Worm (Caenorhabditis elegans) whole organism, mixed stage, embryonic: Measurements from ENCODE around the gene Y32H12A.6.

ENCODE experiments used
- elt-3 ChIP-seq: fragments of 150-350 bp; optimal IDR thresholded peaks from 2 replicates; lab custom pipeline; 2014; ENCODE audit warnings: missing biosample characterization, missing genetic modification characterization
- flh-1 ChIP-seq: fragments of 200-800 bp; sonication (Bioruptor generic); optimal IDR thresholded peaks from 2 replicates; lab custom pipeline; 2018; ENCODE audit warnings: mild to moderate bottlenecking, missing genetic modification characterization, moderate library complexity, missing compliant biosample characterization
- ham-2 ChIP-seq: fragments of 200-800 bp; sonication (Bioruptor generic); optimal IDR thresholded peaks from 2 replicates; lab custom pipeline; 2018; ENCODE audit warnings: mild to moderate bottlenecking, missing genetic modification characterization, missing compliant biosample characterization
- lin-13 ChIP-seq: fragments of 150-350 bp; optimal IDR thresholded peaks from 2 replicates; lab custom pipeline; 2014; ENCODE audit warnings: missing biosample characterization, missing genetic modification characterization
- lin-32 ChIP-seq: fragments of 200-800 bp; sonication (Bioruptor generic); optimal IDR thresholded peaks from 2 replicates; lab custom pipeline; 2018; ENCODE audit warnings: mild to moderate bottlenecking, missing genetic modification characterization, missing compliant biosample characterization
- mab-5 ChIP-seq: fragments of 150-350 bp; optimal IDR thresholded peaks from 2 replicates; lab custom pipeline; 2014; ENCODE audit warnings: missing biosample characterization, missing genetic modification characterization
- mep-1 ChIP-seq: fragments of 150-350 bp; optimal IDR thresholded peaks from 2 replicates; lab custom pipeline; 2017; ENCODE audit warnings: missing biosample characterization, missing genetic modification reagents, missing genetic modification characterization, inconsistent platforms
- nhr-237 ChIP-seq: fragments of 150-350 bp; optimal IDR thresholded peaks from 2 replicates; lab custom pipeline; 2014; ENCODE audit warnings: missing biosample characterization, missing genetic modification characterization
- snpc-4 ChIP-seq: fragments of 150-350 bp; optimal IDR thresholded peaks from 2 replicates; lab custom pipeline; 2014; ENCODE audit warnings: missing biosample characterization, missing genetic modification characterization
- unc-39 ChIP-seq: fragments of 150-350 bp; optimal IDR thresholded peaks from 2 replicates; lab custom pipeline; 2014; ENCODE audit warnings: missing biosample characterization, missing genetic modification characterization
- unc-62 ChIP-seq: fragments of 150-350 bp; optimal IDR thresholded peaks from 2 replicates; lab custom pipeline; 2014; ENCODE audit warnings: missing biosample characterization, missing genetic modification reagents, missing genetic modification characterization
- ztf-11 ChIP-seq: fragments of 150-350 bp; optimal IDR thresholded peaks from 2 replicates; lab custom pipeline; 2014; ENCODE audit warnings: missing biosample characterization, missing genetic modification characterization

ce11 chrIII:5389365-5389764, 7.4 kb upstream of the Y32H12A.6 start:
- TF ChIP-seq elt-3 (tag; lab: Kevin White, UChicago) = no peak
- no peak for TF ChIP-seq ztf-11 (tag; lab: Kevin White, UChicago)
- TF ChIP-seq nhr-237 = no peak
- TF ChIP-seq mab-5 = no peak
- no peak for TF ChIP-seq lin-32 (GFP tag; lab: Kevin White, UChicago)
- no peak for TF ChIP-seq unc-62 (GFP tag; lab: Kevin White, UChicago)
- TF ChIP-seq unc-39 (tag; lab: Kevin White, UChicago) = no peak
- no peak for TF ChIP-seq flh-1 (GFP tag; lab: Kevin White, UChicago)
- no peak for TF ChIP-seq snpc-4 (tag; lab: Kevin White, UChicago)
- no peak for TF ChIP-seq ham-2 (GFP tag; lab: Kevin White, UChicago)
- no peak for TF ChIP-seq lin-13 (tag; lab: Kevin White, UChicago)
- TF ChIP-seq mep-1 = no peak
